Worm (Caenorhabditis elegans) whole organism, midembryonic: Measurements from ENCODE around the gene T23G5.3.

Experiments
- T22C8.4 ChIP-seq: fragments of 200-800 bp; sonication (Bioruptor generic); IDR thresholded peaks from 2 replicates; pipeline ENCODE4 v1.3.6; 2022; ENCODE audit warnings: missing genetic modification characterization, missing compliant biosample characterization
- cog-1 ChIP-seq: sonication (generic microtip); optimal IDR thresholded peaks from 2 replicates; lab custom pipeline; 2016; ENCODE audit warnings: missing genetic modification characterization, missing compliant biosample characterization
- flt-1 ChIP-seq: fragments of 200-800 bp; sonication (Bioruptor generic); IDR thresholded peaks from 2 replicates; pipeline ENCODE4 v1.3.6; 2022; ENCODE audit warnings: missing genetic modification characterization, missing compliant biosample characterization
- klf-2 ChIP-seq: fragments of 200-800 bp; sonication (Bioruptor generic); conservative IDR thresholded peaks from 2 replicates; pipeline ENCODE4 v1.3.6; 2022; ENCODE audit warnings: missing genetic modification reagents, missing genetic modification characterization, missing compliant biosample characterization
- med-1 ChIP-seq: sonication (generic microtip); optimal IDR thresholded peaks from 2 replicates; lab custom pipeline; 2017; ENCODE audit warnings: missing genetic modification characterization, mild to moderate bottlenecking, missing compliant biosample characterization, antibody characterized with exemption, missing genetic modification reagents; ENCODE audit not compliant: insufficient read depth
- ref-1 ChIP-seq: fragments of 200-800 bp; sonication (Bioruptor generic); conservative IDR thresholded peaks from 2 replicates; pipeline ENCODE4 v1.3.6; 2022; ENCODE audit warnings: missing genetic modification reagents, missing genetic modification characterization, missing compliant biosample characterization
- tab-1 ChIP-seq: fragments of 200-800 bp; sonication (Bioruptor generic); IDR thresholded peaks from 2 replicates; pipeline ENCODE4 v1.3.6; 2022; ENCODE audit warnings: missing genetic modification characterization, missing compliant biosample characterization
- ztf-23 ChIP-seq: fragments of 200-800 bp; sonication (Bioruptor generic); IDR thresholded peaks from 2 replicates; pipeline ENCODE4 v1.3.6; 2022; ENCODE audit warnings: missing genetic modification reagents, missing genetic modification characterization, missing compliant biosample characterization
- ztf-29 ChIP-seq: fragments of 200-800 bp; sonication (Bioruptor generic); IDR thresholded peaks from 2 replicates; pipeline ENCODE4 v1.3.6; 2022; ENCODE audit warnings: missing genetic modification reagents, missing genetic modification characterization, missing compliant biosample characterization

T23G5.3 gene

DNA sequence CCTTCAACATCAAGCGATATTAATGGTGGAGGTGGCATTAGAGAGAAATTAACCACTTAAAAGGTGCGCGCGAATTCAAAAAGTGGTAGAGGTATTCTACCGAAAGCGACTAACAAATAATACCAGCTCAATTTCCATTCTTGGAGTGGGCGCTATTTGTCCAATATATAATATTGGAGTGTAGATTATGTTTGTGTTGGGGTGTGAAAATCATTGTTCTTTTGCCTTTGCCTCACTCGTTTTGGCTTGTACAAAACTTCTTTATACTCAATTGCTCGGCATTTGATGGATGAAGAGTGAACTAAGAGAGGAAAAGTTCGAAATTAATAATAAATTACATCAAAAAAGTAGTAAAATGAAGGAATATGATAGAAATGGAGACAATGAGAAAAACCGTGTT is at the start of gene T23G5.3:
T23G5.3 (minus strand) TSS at position 101 of the 400 bp plus-strand sequence.
- no peak for TF ChIP-seq ztf-23 (GFP tag; lab: Robert Waterston, UW)
- no peak for TF ChIP-seq klf-2 (GFP tag; lab: Robert Waterston, UW)
- TF ChIP-seq ref-1, result no peak
- no peak for TF ChIP-seq tab-1
- TF ChIP-seq med-1 (GFP tag; lab: Kevin White, UChicago), result no peak
- no peak for TF ChIP-seq flt-1 (GFP tag; lab: Robert Waterston, UW)
- no peak for TF ChIP-seq T22C8.4 (GFP tag; lab: Robert Waterston, UW)
- TF ChIP-seq cog-1, result no peak
- TF ChIP-seq ztf-29 (GFP tag; lab: Robert Waterston, UW), result no peak

- no peak for TF ChIP-seq klf-2 (GFP tag; lab: Robert Waterston, UW)
- no peak for TF ChIP-seq flt-1 (GFP tag; lab: Robert Waterston, UW)
- no peak for TF ChIP-seq tab-1
- no peak for TF ChIP-seq cog-1
- TF ChIP-seq T22C8.4 (GFP tag; lab: Robert Waterston, UW), result no peak
- no peak for TF ChIP-seq ztf-29 (GFP tag; lab: Robert Waterston, UW)
- TF ChIP-seq ref-1, result no peak
- no peak for TF ChIP-seq med-1 (GFP tag; lab: Kevin White, UChicago)
- no peak for TF ChIP-seq ztf-23 (GFP tag; lab: Robert Waterston, UW)
These were observed 46.7 kb upstream of the T23G5.3 start for ce11 chrIII:9277803-9278202.

ce11 chrIII:9272107-9272506 is 41.0 kb upstream of the T23G5.3 start:
- no peak for TF ChIP-seq ref-1
- no peak for TF ChIP-seq ztf-23 (GFP tag; lab: Robert Waterston, UW)
- no peak for TF ChIP-seq tab-1
- no peak for TF ChIP-seq klf-2 (GFP tag; lab: Robert Waterston, UW)
- no peak for TF ChIP-seq T22C8.4 (GFP tag; lab: Robert Waterston, UW)
- no peak for TF ChIP-seq flt-1 (GFP tag; lab: Robert Waterston, UW)
- no peak for TF ChIP-seq ztf-29 (GFP tag; lab: Robert Waterston, UW)
- no peak for TF ChIP-seq cog-1
- TF ChIP-seq med-1 (GFP tag; lab: Kevin White, UChicago), result no peak

- TF ChIP-seq ztf-23 (GFP tag; lab: Robert Waterston, UW) (no peak), ztf-29 (GFP tag; lab: Robert Waterston, UW) (no peak), T22C8.4 (GFP tag; lab: Robert Waterston, UW) (no peak), tab-1 (no peak), cog-1 (no peak), med-1 (GFP tag; lab: Kevin White, UChicago) (no peak), ref-1 (no peak), klf-2 (GFP tag; lab: Robert Waterston, UW) (no peak), flt-1 (GFP tag; lab: Robert Waterston, UW) (no peak)
These were observed 40.4 kb upstream of the T23G5.3 start for ce11 chrIII:9271389-9271918.

DNA sequence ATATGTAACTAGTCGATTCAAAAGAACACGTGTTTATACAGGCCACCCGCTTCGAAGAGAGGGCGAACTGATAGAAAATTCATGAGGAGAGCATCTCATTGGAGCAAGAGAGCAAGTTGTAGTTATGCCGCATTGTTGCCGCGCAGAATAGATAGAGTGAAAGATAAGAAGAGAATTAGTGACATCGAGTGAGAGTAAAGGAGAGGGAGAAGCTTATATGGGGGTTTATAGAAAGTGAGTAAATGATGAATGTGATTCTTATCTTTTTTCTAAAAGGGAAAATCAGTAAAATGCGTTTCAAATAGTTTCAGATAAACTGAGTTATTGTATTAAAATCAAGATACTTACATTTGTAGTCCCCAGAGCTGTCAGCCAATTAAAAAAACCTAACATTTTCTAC is 39.1 kb upstream of the T23G5.3 start:
- TF ChIP-seq tab-1, result no peak
- TF ChIP-seq med-1 (GFP tag; lab: Kevin White, UChicago), result no peak
- no peak for TF ChIP-seq ztf-29 (GFP tag; lab: Robert Waterston, UW)
- no peak for TF ChIP-seq T22C8.4 (GFP tag; lab: Robert Waterston, UW)
- no peak for TF ChIP-seq klf-2 (GFP tag; lab: Robert Waterston, UW)
- no peak for TF ChIP-seq flt-1 (GFP tag; lab: Robert Waterston, UW)
- TF ChIP-seq ref-1, result no peak
- TF ChIP-seq ztf-23 (GFP tag; lab: Robert Waterston, UW), result no peak
- no peak for TF ChIP-seq cog-1

- TF ChIP-seq ref-1, result no peak
- no peak for TF ChIP-seq med-1 (GFP tag; lab: Kevin White, UChicago)
These were observed 38.0 kb upstream of the T23G5.3 start, which contains the start of gene clip-1 for ce11 chrIII:9269012-9269471. Gene clip-1, minus strand, starts transcription at chrIII:9269062.

DNA sequence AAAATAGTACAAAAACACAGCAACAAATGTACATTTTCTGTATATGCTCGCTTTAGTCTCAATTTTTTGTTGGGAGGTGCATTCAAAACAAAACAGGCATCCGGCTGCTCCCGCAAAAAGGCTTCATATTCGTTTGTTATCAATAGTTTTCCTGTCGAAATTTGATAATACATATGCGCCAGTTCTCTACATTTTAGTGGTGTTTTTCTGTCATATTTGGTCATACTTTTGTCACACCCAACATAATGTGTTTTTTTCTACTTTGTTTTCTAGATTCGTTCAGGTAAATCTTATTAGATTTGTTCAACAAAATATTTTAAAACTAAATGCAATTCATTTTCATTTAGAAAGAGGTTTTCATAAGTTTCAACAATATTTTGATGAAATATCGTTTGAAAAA is 27.4 kb upstream of the T23G5.3 start:
- TF ChIP-seq T22C8.4 (GFP tag; lab: Robert Waterston, UW) (no peak), cog-1 (no peak), flt-1 (GFP tag; lab: Robert Waterston, UW) (no peak), med-1 (GFP tag; lab: Kevin White, UChicago) (no peak), klf-2 (GFP tag; lab: Robert Waterston, UW) (no peak), ref-1 (no peak), tab-1 (no peak), ztf-29 (GFP tag; lab: Robert Waterston, UW) (no peak), ztf-23 (GFP tag; lab: Robert Waterston, UW) (no peak)

- no peak for TF ChIP-seq klf-2 (GFP tag; lab: Robert Waterston, UW)
- TF ChIP-seq flt-1 (GFP tag; lab: Robert Waterston, UW), result no peak
- no peak for TF ChIP-seq T22C8.4 (GFP tag; lab: Robert Waterston, UW)
- no peak for TF ChIP-seq med-1 (GFP tag; lab: Kevin White, UChicago)
- no peak for TF ChIP-seq ref-1
- no peak for TF ChIP-seq ztf-23 (GFP tag; lab: Robert Waterston, UW)
- no peak for TF ChIP-seq ztf-29 (GFP tag; lab: Robert Waterston, UW)
These were observed 25.9 kb upstream of the T23G5.3 start, which contains the start of gene M01A8.1 for ce11 chrIII:9256961-9257360. Gene M01A8.1, plus strand, starts transcription at chrIII:9257261.

DNA sequence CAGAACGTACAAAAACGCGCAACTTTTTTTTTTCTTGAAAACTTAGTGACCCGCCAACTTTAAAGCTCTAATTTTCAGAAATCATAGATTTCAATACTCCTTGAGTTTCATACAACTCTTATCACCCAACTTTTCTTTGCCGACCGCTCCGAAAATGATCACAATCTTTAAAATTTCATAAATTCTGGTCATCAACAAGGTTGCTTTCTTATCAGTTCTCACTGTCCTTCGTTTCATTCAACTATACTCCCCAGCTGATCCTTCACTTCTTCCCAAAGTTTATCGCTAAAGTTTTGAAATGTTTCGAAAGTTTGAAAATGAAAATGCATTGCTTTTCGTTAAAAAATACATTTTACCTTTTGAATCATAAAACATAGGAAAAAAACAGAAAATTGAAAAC is 24.7 kb upstream of the T23G5.3 start:
- TF ChIP-seq flt-1 (GFP tag; lab: Robert Waterston, UW), result no peak
- TF ChIP-seq cog-1, result no peak
- no peak for TF ChIP-seq ref-1
- no peak for TF ChIP-seq T22C8.4 (GFP tag; lab: Robert Waterston, UW)
- no peak for TF ChIP-seq ztf-29 (GFP tag; lab: Robert Waterston, UW)
- TF ChIP-seq med-1 (GFP tag; lab: Kevin White, UChicago), result no peak
- TF ChIP-seq tab-1, result no peak
- no peak for TF ChIP-seq ztf-23 (GFP tag; lab: Robert Waterston, UW)
- TF ChIP-seq klf-2 (GFP tag; lab: Robert Waterston, UW), result no peak

ce11 chrIII:9254988-9255387 is 23.9 kb upstream of the T23G5.3 start:
- TF ChIP-seq ref-1 (no peak), tab-1 (no peak), med-1 (GFP tag; lab: Kevin White, UChicago) (no peak), ztf-29 (GFP tag; lab: Robert Waterston, UW) (no peak), ztf-23 (GFP tag; lab: Robert Waterston, UW) (no peak), T22C8.4 (GFP tag; lab: Robert Waterston, UW) (no peak), cog-1 (no peak), flt-1 (GFP tag; lab: Robert Waterston, UW) (no peak), klf-2 (GFP tag; lab: Robert Waterston, UW) (no peak)
